Fruit fly (Drosophila melanogaster): ENCODE measurements around the gene CheA84a.

CheA84a gene

DNA sequence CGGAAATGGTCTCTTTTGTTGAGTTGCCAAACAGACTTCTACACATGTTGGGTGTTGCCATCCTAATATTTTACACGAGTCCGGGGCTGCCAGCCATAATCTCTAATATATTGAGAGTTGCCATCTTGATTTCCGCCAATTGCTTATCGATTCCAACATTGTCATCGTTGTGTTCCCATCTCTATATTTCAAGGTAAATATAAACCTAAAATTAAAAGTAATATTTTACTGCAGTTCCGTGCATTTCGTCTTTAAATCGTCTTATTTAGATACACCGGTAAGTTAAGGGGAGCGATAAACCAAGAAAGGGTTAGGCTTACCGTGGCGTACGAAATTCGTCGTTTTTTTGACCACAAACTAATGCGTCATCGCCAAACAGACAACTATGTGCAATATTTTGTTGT is 28.7 kb upstream of the CheA84a start, which contains the start of gene PolI (continued):
- TF ChIP-seq CG4282 (GFP tag; optimal IDR thresholded peaks at IDR 0.05) (no peak), danr (GFP tag; IDR thresholded peaks at IDR 0.05) (no peak), maf-S (GFP tag; optimal IDR thresholded peaks at IDR 0.05) (peak; percentile 36), sr (GFP tag; IDR thresholded peaks at IDR 0.05) (no peak), HLH54F (GFP tag; optimal IDR thresholded peaks at IDR 0.05) (peak; percentile 16), CG10366 (GFP tag; IDR thresholded peaks at IDR 0.05) (no peak), Bteb2 (GFP tag; optimal IDR thresholded peaks at IDR 0.05) (no peak), eyg (GFP tag; optimal IDR thresholded peaks at IDR 0.05) (no peak), dan (GFP tag; IDR thresholded peaks at IDR 0.05) (no peak), CG15696 (tag; optimal IDR thresholded peaks at IDR 0.05) (peak; percentile 35), Xbp1 (GFP tag; optimal IDR thresholded peaks at IDR 0.05) (peak; percentile 11), kah (GFP tag; optimal IDR thresholded peaks at IDR 0.05) (no peak), NC2α (GFP tag; optimal IDR thresholded peaks at IDR 0.05) (peak; percentile 20), dpn (GFP tag; optimal IDR thresholded peaks at IDR 0.05) (peak in 1 of 2 experiments; percentile 23), sens (GFP tag) (peak; percentile 70), yki (optimal IDR thresholded peaks at IDR 0.05) (no peak), CG11560 (tag; IDR thresholded peaks at IDR 0.05) (no peak), C15 (GFP tag; IDR thresholded peaks at IDR 0.05) (no peak), nau (GFP tag; optimal IDR thresholded peaks at IDR 0.05) (no peak), CG17802 (tag; optimal IDR thresholded peaks at IDR 0.05) (no peak), CG9797 (GFP tag; optimal IDR thresholded peaks at IDR 0.05) (peak; percentile 57), CG10274 (GFP tag; optimal IDR thresholded peaks at IDR 0.05) (no peak), CG10543 (GFP tag; optimal IDR thresholded peaks at IDR 0.05) (peak; percentile 41), CG15479 (GFP tag; optimal IDR thresholded peaks at IDR 0.05) (peak; percentile 37), ap (GFP tag; IDR thresholded peaks at IDR 0.05) (no peak), mam (GFP tag; optimal IDR thresholded peaks at IDR 0.05) (peak; percentile 26), CG33213 (GFP tag; optimal IDR thresholded peaks at IDR 0.05) (peak; percentile 76), dysf (GFP tag; IDR thresholded peaks at IDR 0.05) (no peak), CoRest (tag; optimal IDR thresholded peaks at IDR 0.05) (peak; percentile 41), CG14441 (GFP tag; IDR thresholded peaks at IDR 0.05) (0 out of 2 replicates have a peak, but pooled peaks have one; percentile 15), CG13624 (GFP tag; optimal IDR thresholded peaks at IDR 0.05) (peak; percentile 60), grn (GFP tag; optimal IDR thresholded peaks at IDR 0.05) (peak; percentile 28)

DNA sequence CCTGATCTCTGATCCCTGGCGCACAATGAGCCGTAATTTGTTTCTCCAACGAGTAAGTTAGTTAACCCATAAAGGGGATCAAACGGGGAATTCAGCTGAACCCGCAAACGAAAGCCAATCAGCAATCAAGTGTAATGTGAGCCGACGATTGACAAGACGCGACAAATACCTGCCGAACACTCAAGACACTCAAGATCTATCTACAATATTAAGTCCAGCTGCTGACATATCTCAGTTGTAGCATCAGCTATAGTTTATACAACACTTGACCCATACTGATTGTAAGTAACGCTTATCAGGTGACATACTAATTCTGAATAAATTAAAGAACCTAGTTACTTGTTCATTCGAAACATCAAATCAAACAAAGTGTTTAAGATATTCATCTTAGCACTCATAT is 22.7 kb upstream of the CheA84a start:
- TF ChIP-seq Adf1 (GFP tag; IDR thresholded peaks at IDR 0.05) (no peak), grn (GFP tag; optimal IDR thresholded peaks at IDR 0.05) (peak; percentile 92), CG11456 (GFP tag; IDR thresholded peaks at IDR 0.05) (no peak)

DNA sequence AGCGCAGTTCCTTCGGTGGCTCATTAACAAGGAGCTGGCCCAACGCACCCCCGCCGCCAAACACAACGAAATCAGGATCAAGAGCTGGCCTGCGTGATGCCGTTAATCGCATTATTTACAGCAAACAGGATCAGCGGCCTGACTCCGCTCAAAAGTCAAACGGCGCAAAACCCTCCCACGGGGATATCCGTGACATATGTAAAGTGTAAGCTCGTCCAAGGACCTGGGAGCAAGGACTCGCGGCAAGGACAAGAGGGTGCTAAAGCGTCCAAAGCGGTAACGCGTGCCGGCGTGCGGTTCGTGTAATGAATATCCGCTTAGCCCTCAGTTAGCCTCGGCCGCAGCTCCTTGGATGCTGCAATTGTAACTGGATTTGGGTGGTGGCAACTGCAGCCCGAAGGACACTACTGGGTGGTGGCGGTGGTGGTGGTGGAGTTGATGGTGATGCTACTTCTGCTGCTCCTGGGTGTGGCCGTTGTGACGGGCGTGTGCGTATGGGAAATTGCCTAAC is 20.9 kb upstream of the CheA84a start:
- TF ChIP-seq CG17568 (GFP tag; optimal IDR thresholded peaks at IDR 0.05), result no peak
- no peak for TF ChIP-seq YL-1 (GFP tag; optimal IDR thresholded peaks at IDR 0.05)
- peak in 1 of 2 experiments; percentile 87 for TF ChIP-seq tll (GFP tag; optimal IDR thresholded peaks at IDR 0.05)
- TF ChIP-seq run (tag; optimal IDR thresholded peaks at IDR 0.05), result peak; percentile 28
- TF ChIP-seq sd (tag; optimal IDR thresholded peaks at IDR 0.05), result peak; percentile 4
- TF ChIP-seq Ets65A (GFP tag), result no peak
- TF ChIP-seq al (GFP tag; IDR thresholded peaks at IDR 0.05), result no peak
- TF ChIP-seq Hey (tag; optimal IDR thresholded peaks at IDR 0.05), result peak; percentile 99
- peak; percentile 94 for TF ChIP-seq oc (tag; optimal IDR thresholded peaks at IDR 0.05)
- no peak for TF ChIP-seq inv (GFP tag; IDR thresholded peaks at IDR 0.05; ENCODE audit: partially characterized antibody)
- TF ChIP-seq pros (GFP tag; optimal IDR thresholded peaks at IDR 0.05), result peak; percentile 83
- peak; percentile 12 for TF ChIP-seq gsb-n (tag; optimal IDR thresholded peaks at IDR 0.05)
- TF ChIP-seq NfI (GFP tag; optimal IDR thresholded peaks at IDR 0.05), result no peak
- TF ChIP-seq cwo (GFP tag; optimal IDR thresholded peaks at IDR 0.05), result no peak
- TF ChIP-seq CG12104 (GFP tag; optimal IDR thresholded peaks at IDR 0.05), result no peak
- TF ChIP-seq Myb (GFP tag; optimal IDR thresholded peaks at IDR 0.05), result no peak
- peak; percentile 11 for TF ChIP-seq CG8478 (optimal IDR thresholded peaks at IDR 0.05)
- TF ChIP-seq kni (GFP tag; optimal IDR thresholded peaks at IDR 0.05), result peak; percentile 14
